Fruit fly (Drosophila melanogaster): ENCODE measurements around the gene SmydA-2.

Gene SmydA-2

dm6 chr3L:19024800-19025199 lies 21.7 kb upstream of the SmydA-2 start (continued):
- TF ChIP-seq CG6276 (GFP tag; optimal IDR thresholded peaks at IDR 0.05) (no peak), CG1621 (tag; optimal IDR thresholded peaks at IDR 0.05) (peak; percentile 7), svp (GFP tag) (peak; percentile 85), CG31627 (GFP tag; optimal IDR thresholded peaks at IDR 0.05) (peak; percentile 76), CG3032 (tag; optimal IDR thresholded peaks at IDR 0.05) (peak; percentile 43), OdsH (GFP tag; optimal IDR thresholded peaks at IDR 0.05) (peak; percentile 62), esn (GFP tag; optimal IDR thresholded peaks at IDR 0.05) (peak; percentile 71), Hr4 (GFP tag; optimal IDR thresholded peaks at IDR 0.05) (peak; percentile 40), CG11762 (GFP tag; optimal IDR thresholded peaks at IDR 0.05; ENCODE audit: insufficient read depth) (peak; percentile 12), Eip75B (GFP tag; optimal IDR thresholded peaks at IDR 0.05) (peak; percentile 19), Ets96B (tag; optimal IDR thresholded peaks at IDR 0.05) (peak; percentile 24), CG32006 (GFP tag; optimal IDR thresholded peaks at IDR 0.05) (peak; percentile 50), vri (GFP tag; optimal IDR thresholded peaks at IDR 0.05) (peak; percentile 53), dac (GFP tag; optimal IDR thresholded peaks at IDR 0.05) (no peak), CG16779 (tag; optimal IDR thresholded peaks at IDR 0.05) (no peak), Ets21C (GFP tag; optimal IDR thresholded peaks at IDR 0.05) (no peak), Sox15 (GFP tag; optimal IDR thresholded peaks at IDR 0.05) (peak; percentile 26), acj6 (GFP tag; optimal IDR thresholded peaks at IDR 0.05) (peak; percentile 55), salr (GFP tag; optimal IDR thresholded peaks at IDR 0.05) (no peak), CG34406 (GFP tag; optimal IDR thresholded peaks at IDR 0.05) (peak; percentile 50), topi (GFP tag; optimal IDR thresholded peaks at IDR 0.05) (peak; percentile 72), Lpt (GFP tag; optimal IDR thresholded peaks at IDR 0.05) (no peak), CG6163 (GFP tag; IDR thresholded peaks at IDR 0.05) (peak; percentile 79), CG11902 (GFP tag; optimal IDR thresholded peaks at IDR 0.05) (no peak), CG3919 (GFP tag; optimal IDR thresholded peaks at IDR 0.05) (peak; percentile 72), fd85E (GFP tag; optimal IDR thresholded peaks at IDR 0.05) (no peak), CG9139 (GFP tag; optimal IDR thresholded peaks at IDR 0.05) (no peak), Eip93F (GFP tag; optimal IDR thresholded peaks at IDR 0.05) (no peak), pdm3 (GFP tag; optimal IDR thresholded peaks at IDR 0.05) (peak; percentile 8), Eip78C (GFP tag) (peak; percentile 88), CG7368 (GFP tag; optimal IDR thresholded peaks at IDR 0.05) (peak; percentile 54), CG8119 (GFP tag; IDR thresholded peaks at IDR 0.05) (no peak), spab (GFP tag; optimal IDR thresholded peaks at IDR 0.05) (peak; percentile 53), CG8632 (GFP tag; optimal IDR thresholded peaks at IDR 0.05) (peak; percentile 49), Hr39 (GFP tag; optimal IDR thresholded peaks at IDR 0.05) (peak; percentile 68), Sox14 (GFP tag; optimal IDR thresholded peaks at IDR 0.05) (peak; percentile 46), CG8319 (GFP tag; optimal IDR thresholded peaks at IDR 0.05) (peak; percentile 39), ss (GFP tag; optimal IDR thresholded peaks at IDR 0.05) (peak in 1 of 2 experiments; percentile 33)

DNA sequence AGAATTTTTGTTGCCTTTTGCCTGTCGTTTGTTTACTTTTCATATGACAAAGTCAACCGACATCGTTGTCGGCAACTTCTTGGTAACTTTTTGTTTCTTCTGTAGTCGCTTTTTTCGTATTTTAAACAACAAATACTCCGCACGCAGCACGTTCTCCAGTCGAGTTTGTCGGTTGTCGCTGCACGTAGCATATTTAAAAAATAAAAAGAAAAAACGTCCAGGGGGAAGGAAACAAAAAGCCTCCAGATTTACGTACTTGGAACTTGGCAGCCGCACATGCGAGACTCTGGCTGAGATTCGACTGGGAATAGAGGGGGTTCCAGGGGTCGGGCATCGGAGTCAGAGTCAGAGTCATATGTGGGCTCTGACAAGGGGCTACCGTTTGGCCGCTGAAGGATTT lies 18.6 kb upstream of the SmydA-2 start:
- TF ChIP-seq ss (GFP tag; optimal IDR thresholded peaks at IDR 0.05) (peak; percentile 63 to 77), CG8319 (GFP tag; optimal IDR thresholded peaks at IDR 0.05) (no peak), Sox102F (GFP tag; optimal IDR thresholded peaks at IDR 0.05) (peak; percentile 14), CG15336 (GFP tag; IDR thresholded peaks at IDR 0.05) (no peak; the same call in 1 of the 2 replicates), fkh (GFP tag; optimal IDR thresholded peaks at IDR 0.05) (no peak), CG3032 (tag; optimal IDR thresholded peaks at IDR 0.05) (no peak), achi (GFP tag; optimal IDR thresholded peaks at IDR 0.05) (no peak), Gug (GFP tag; IDR thresholded peaks at IDR 0.05) (no peak), Eip93F (GFP tag; optimal IDR thresholded peaks at IDR 0.05) (no peak), Sox15 (GFP tag; optimal IDR thresholded peaks at IDR 0.05) (no peak), OdsH (GFP tag; optimal IDR thresholded peaks at IDR 0.05) (no peak), CG31627 (GFP tag; optimal IDR thresholded peaks at IDR 0.05) (no peak), fd59A (GFP tag; optimal IDR thresholded peaks at IDR 0.05) (no peak), cyc (GFP tag; optimal IDR thresholded peaks at IDR 0.05) (no peak), CG34406 (GFP tag; optimal IDR thresholded peaks at IDR 0.05) (no peak), CG6854 (GFP tag; optimal IDR thresholded peaks at IDR 0.05) (peak; percentile 63), CG6808 (GFP tag; optimal IDR thresholded peaks at IDR 0.05) (peak; percentile 36), Hr38 (GFP tag; optimal IDR thresholded peaks at IDR 0.05) (no peak), CG8632 (GFP tag; optimal IDR thresholded peaks at IDR 0.05) (no peak), CG11902 (GFP tag; optimal IDR thresholded peaks at IDR 0.05) (no peak), CG6792 (GFP tag; optimal IDR thresholded peaks at IDR 0.05) (no peak), Eip75B (GFP tag; optimal IDR thresholded peaks at IDR 0.05) (no peak), CG6163 (GFP tag; IDR thresholded peaks at IDR 0.05) (peak; percentile 20; the same call in 2 of the 3 replicates), vri (GFP tag; optimal IDR thresholded peaks at IDR 0.05) (no peak), net (GFP tag; optimal IDR thresholded peaks at IDR 0.05) (no peak), CG10631 (GFP tag; optimal IDR thresholded peaks at IDR 0.05) (no peak), topi (GFP tag; optimal IDR thresholded peaks at IDR 0.05) (no peak), CG9139 (GFP tag; optimal IDR thresholded peaks at IDR 0.05) (peak; percentile 46)
